Worm (Caenorhabditis elegans) whole organism, L4/young adult: ENCODE data around the gene C46A5.4.

Source experiments
- W03F9.2 ChIP-seq: fragments of 150-350 bp; optimal IDR thresholded peaks from 2 replicates; lab custom pipeline; 2014; ENCODE audit warnings: missing biosample characterization, missing genetic modification characterization
- dao-5 ChIP-seq: sonication (generic microtip); optimal IDR thresholded peaks from 2 replicates; lab custom pipeline; 2016; ENCODE audit warnings: missing genotype, missing genetic modification characterization, moderate library complexity, missing compliant biosample characterization
- him-1 ChIP-seq: sonication (generic microtip); optimal IDR thresholded peaks from 2 replicates; lab custom pipeline; 2016; ENCODE audit warnings: missing genotype, missing genetic modification reagents, missing genetic modification characterization, missing compliant biosample characterization

The C46A5.4 gene

ce11 chrIV:7734173-7734572, 23.0 kb downstream of the C46A5.4 start:
- TF ChIP-seq dao-5 (tag; lab: Kevin White, UChicago): no peak
- no peak for TF ChIP-seq him-1 (tag; lab: Kevin White, UChicago)
- TF ChIP-seq W03F9.2 (tag; lab: Kevin White, UChicago): no peak

ce11 chrIV:7731960-7732359, 25.2 kb downstream of the C46A5.4 start, which contains the start of the genes C50F7.9 and C50F7.3:
Gene C50F7.9 (minus strand): TSS chrIV:7732060.
Gene C50F7.3 (plus strand): TSS chrIV:7732329.
- no peak for TF ChIP-seq W03F9.2 (tag; lab: Kevin White, UChicago)
- no peak for TF ChIP-seq him-1 (tag; lab: Kevin White, UChicago)
- no peak for TF ChIP-seq dao-5 (tag; lab: Kevin White, UChicago)

ce11 chrIV:7728402-7728963, 28.7 kb downstream of the C46A5.4 start, which contains the start of gene sucg-1:
Gene sucg-1 (plus strand): TSS chrIV:7728913.
- TF ChIP-seq dao-5 (tag; lab: Kevin White, UChicago) (no peak), W03F9.2 (tag; lab: Kevin White, UChicago) (no peak), him-1 (tag; lab: Kevin White, UChicago) (no peak)

ce11 chrIV:7727258-7727657, 29.9 kb downstream of the C46A5.4 start:
- TF ChIP-seq him-1 (tag; lab: Kevin White, UChicago) (no peak), W03F9.2 (tag; lab: Kevin White, UChicago) (no peak), dao-5 (tag; lab: Kevin White, UChicago) (no peak)

- no peak for TF ChIP-seq W03F9.2 (tag; lab: Kevin White, UChicago)
- TF ChIP-seq dao-5 (tag; lab: Kevin White, UChicago): no peak
- no peak for TF ChIP-seq him-1 (tag; lab: Kevin White, UChicago)
Measured at ce11 chrIV:7726325-7726724, 30.8 kb downstream of the C46A5.4 start, which contains the start of gene C50F7.5. Gene C50F7.5 (plus strand): TSS chrIV:7726719.

- TF ChIP-seq dao-5 (tag; lab: Kevin White, UChicago): no peak
Measured at ce11 chrIV:7724912-7725311, 32.2 kb downstream of the C46A5.4 start.

- no peak for TF ChIP-seq him-1 (tag; lab: Kevin White, UChicago)
- TF ChIP-seq W03F9.2 (tag; lab: Kevin White, UChicago): no peak
- TF ChIP-seq dao-5 (tag; lab: Kevin White, UChicago): no peak
Measured at ce11 chrIV:7723555-7723954, 33.6 kb downstream of the C46A5.4 start.

ce11 chrIV:7722806-7723205, 34.3 kb downstream of the C46A5.4 start, which contains the start of gene C50F7.6:
Gene C50F7.6 (minus strand): TSS chrIV:7723199.
- no peak for TF ChIP-seq dao-5 (tag; lab: Kevin White, UChicago)
- no peak for TF ChIP-seq W03F9.2 (tag; lab: Kevin White, UChicago)
- no peak for TF ChIP-seq him-1 (tag; lab: Kevin White, UChicago)

- TF ChIP-seq dao-5 (tag; lab: Kevin White, UChicago) (no peak), W03F9.2 (tag; lab: Kevin White, UChicago) (no peak), him-1 (tag; lab: Kevin White, UChicago) (no peak)
Measured at ce11 chrIV:7717916-7718315, 39.2 kb downstream of the C46A5.4 start, which contains the start of gene F33D4.6. Gene F33D4.6 (minus strand): TSS chrIV:7718016.

- TF ChIP-seq him-1 (tag; lab: Kevin White, UChicago) (no peak), W03F9.2 (tag; lab: Kevin White, UChicago) (no peak), dao-5 (tag; lab: Kevin White, UChicago) (no peak)
Measured at ce11 chrIV:7712252-7712651, 44.9 kb downstream of the C46A5.4 start.

ce11 chrIV:7710824-7711223, 46.3 kb downstream of the C46A5.4 start, which contains the start of gene nhr-8:
Gene nhr-8 (plus strand): TSS chrIV:7710983.
- TF ChIP-seq dao-5 (tag; lab: Kevin White, UChicago) (no peak), W03F9.2 (tag; lab: Kevin White, UChicago) (no peak), him-1 (tag; lab: Kevin White, UChicago) (no peak)

ce11 chrIV:7709701-7710100, 47.4 kb downstream of the C46A5.4 start, which contains the start of the genes mrpl-1, emc-6 and mrps-24:
Gene mrpl-1 (minus strand): TSS chrIV:7709701.
Gene emc-6 (minus strand): TSS chrIV:7709736.
Gene mrps-24 (plus strand): TSS chrIV:7710045.
- TF ChIP-seq W03F9.2 (tag; lab: Kevin White, UChicago) (peak; percentile 92), him-1 (tag; lab: Kevin White, UChicago) (no peak)

- no peak for TF ChIP-seq him-1 (tag; lab: Kevin White, UChicago)
- no peak for TF ChIP-seq W03F9.2 (tag; lab: Kevin White, UChicago)
- TF ChIP-seq dao-5 (tag; lab: Kevin White, UChicago): no peak
Measured at ce11 chrIV:7706805-7707204, 50.3 kb downstream of the C46A5.4 start, which contains the start of gene F33D4.4. Gene F33D4.4 (minus strand): TSS chrIV:7706905.

ce11 chrIV:7698320-7698719, 58.8 kb downstream of the C46A5.4 start, which contains the start of gene flp-13:
Gene flp-13 (minus strand): TSS chrIV:7698420.
- TF ChIP-seq him-1 (tag; lab: Kevin White, UChicago) (no peak), W03F9.2 (tag; lab: Kevin White, UChicago) (no peak), dao-5 (tag; lab: Kevin White, UChicago) (no peak)
